Worm (Caenorhabditis elegans) whole organism, L2 larva: ENCODE measurements around the gene F28H7.3.

ENCODE experiments used
- fos-1 ChIP-seq: fragments of 150-350 bp; optimal IDR thresholded peaks from 2 replicates; lab custom pipeline; 2014; ENCODE audit warnings: missing biosample characterization, missing genetic modification characterization
- nhr-6 ChIP-seq: fragments of 150-350 bp; optimal IDR thresholded peaks from 2 replicates; lab custom pipeline; 2014; ENCODE audit warnings: missing biosample characterization, missing genetic modification characterization
- skn-1 ChIP-seq: sonication (generic microtip); optimal IDR thresholded peaks from 2 replicates; lab custom pipeline; 2017; ENCODE audit warnings: missing biosample characterization, missing genetic modification characterization
- unc-62 ChIP-seq: fragments of 150-350 bp; optimal IDR thresholded peaks from 2 replicates; lab custom pipeline; 2014; ENCODE audit warnings: missing biosample characterization, missing genetic modification reagents, missing genetic modification characterization
- zag-1 ChIP-seq: fragments of 150-350 bp; optimal IDR thresholded peaks from 2 replicates; lab custom pipeline; 2014; ENCODE audit warnings: missing biosample characterization, missing genetic modification characterization
- ztf-11 ChIP-seq: sonication (generic microtip); optimal IDR thresholded peaks from 2 replicates; lab custom pipeline; 2017; ENCODE audit warnings: missing biosample characterization, missing genetic modification characterization

- TF ChIP-seq nhr-6 (tag; lab: Kevin White, UChicago), result no peak
- no peak for TF ChIP-seq unc-62 (GFP tag; lab: Kevin White, UChicago)
- TF ChIP-seq zag-1 (tag; lab: Kevin White, UChicago), result no peak
- TF ChIP-seq skn-1 (tag; lab: Kevin White, UChicago), result no peak
- TF ChIP-seq fos-1 (tag; lab: Kevin White, UChicago), result no peak
- TF ChIP-seq ztf-11 (tag; lab: Kevin White, UChicago), result no peak
These were observed 10.3 kb upstream of the F28H7.3 start for ce11 chrV:10760839-10761238.
